Fruit fly (Drosophila melanogaster) whole organism, embryonic: ENCODE data around the gene dod.

Experiments
- Ada2b ChIP-seq: fragments of 200-800 bp; sonication (Bioruptor generic); IDR thresholded peaks from 2 replicates; pipeline ENCODE4 v1.3.6; 2022; ENCODE audit warnings: missing biosample characterization, missing genetic modification characterization
- CG10565 ChIP-seq: fragments of 200-800 bp; sonication (Bioruptor generic); optimal IDR thresholded peaks from 3 replicates; lab custom pipeline; 2016; ENCODE audit warnings: missing biosample characterization, mild to moderate bottlenecking, missing genetic modification characterization
- CG11723 ChIP-seq: fragments of 200-800 bp; sonication (Bioruptor generic); optimal IDR thresholded peaks from 2 replicates; lab custom pipeline; 2017; ENCODE audit warnings: missing biosample characterization, mild to moderate bottlenecking, missing genetic modification characterization
- CG12236 ChIP-seq: fragments of 200-800 bp; sonication (Bioruptor generic); optimal IDR thresholded peaks from 2 replicates; lab custom pipeline; 2016; ENCODE audit warnings: missing biosample characterization, missing genetic modification characterization
- CG13424 ChIP-seq: fragments of 200-800 bp; sonication (Bioruptor generic); optimal IDR thresholded peaks from 2 replicates; lab custom pipeline; 2019; ENCODE audit warnings: missing biosample characterization, mild to moderate bottlenecking, missing genetic modification characterization, moderate library complexity
- CG16815 ChIP-seq: fragments of 200-800 bp; sonication (Bioruptor generic); optimal IDR thresholded peaks from 3 replicates; lab custom pipeline; 2017; ENCODE audit warnings: missing biosample characterization, mild to moderate bottlenecking, missing genetic modification characterization
- CG17612 ChIP-seq: fragments of 200-800 bp; sonication (Bioruptor generic); IDR thresholded peaks from 2 replicates; pipeline ENCODE4 v1.3.6; 2022; ENCODE audit warnings: missing biosample characterization, missing genetic modification characterization
- CG1832 ChIP-seq: fragments of 200-800 bp; sonication (Bioruptor generic); optimal IDR thresholded peaks from 2 replicates; lab custom pipeline; 2017; ENCODE audit warnings: missing biosample characterization, mild to moderate bottlenecking, missing genetic modification characterization, inconsistent platforms
- CG18599 ChIP-seq: fragments of 200-800 bp; sonication (Bioruptor generic); optimal IDR thresholded peaks from 3 replicates; lab custom pipeline; 2017; ENCODE audit warnings: missing biosample characterization, missing genetic modification characterization, mild to moderate bottlenecking, moderate library complexity, missing genetic modification reagents
- CG31365 ChIP-seq: fragments of 200-800 bp; sonication (Bioruptor generic); optimal IDR thresholded peaks from 2 replicates; lab custom pipeline; 2018; ENCODE audit warnings: missing biosample characterization, mild to moderate bottlenecking, missing genetic modification characterization
- CG33213 ChIP-seq: fragments of 200-800 bp; sonication (Bioruptor generic); optimal IDR thresholded peaks from 3 replicates; lab custom pipeline; 2016; ENCODE audit warnings: missing biosample characterization, missing genetic modification characterization
- CG7786 ChIP-seq: fragments of 200-800 bp; sonication (Bioruptor generic); optimal IDR thresholded peaks from 2 replicates; lab custom pipeline; 2016; ENCODE audit warnings: missing biosample characterization, missing genetic modification characterization
- CG7928 ChIP-seq: fragments of 200-800 bp; sonication (Bioruptor generic); optimal IDR thresholded peaks from 2 replicates; lab custom pipeline; 2017; ENCODE audit warnings: missing biosample characterization, mild to moderate bottlenecking, missing genetic modification characterization
- CG8924 ChIP-seq: fragments of 200-800 bp; optimal IDR thresholded peaks from 3 replicates; lab custom pipeline; 2019; ENCODE audit warnings: missing biosample characterization, mild to moderate bottlenecking, missing genetic modification characterization, moderate library complexity
- CG8944 ChIP-seq: fragments of 200-800 bp; sonication (Bioruptor generic); optimal IDR thresholded peaks from 3 replicates; lab custom pipeline; 2016; ENCODE audit warnings: missing biosample characterization, missing genetic modification characterization
- Ets97D ChIP-seq: fragments of 200-800 bp; sonication (Bioruptor generic); optimal IDR thresholded peaks from 3 replicates; lab custom pipeline; 2016; ENCODE audit warnings: missing biosample characterization, missing genetic modification characterization
- Jarid2 ChIP-seq: fragments of 200-800 bp; sonication (Bioruptor generic); optimal IDR thresholded peaks from 3 replicates; lab custom pipeline; 2017; ENCODE audit warnings: mild to moderate bottlenecking, missing biosample characterization, missing genetic modification reagents, missing genetic modification characterization
- Neu2 ChIP-seq: fragments of 200-800 bp; sonication (Bioruptor generic); optimal IDR thresholded peaks from 3 replicates; lab custom pipeline; 2016; ENCODE audit warnings: missing biosample characterization, missing genetic modification characterization, borderline replicate concordance
- Nf-YC ChIP-seq: fragments of 200-800 bp; optimal IDR thresholded peaks from 3 replicates; lab custom pipeline; 2019; ENCODE audit warnings: missing biosample characterization, mild to moderate bottlenecking, missing genetic modification characterization, moderate library complexity
- NfI ChIP-seq: fragments of 200-800 bp; sonication (Bioruptor generic); optimal IDR thresholded peaks from 3 replicates; lab custom pipeline; 2018; ENCODE audit warnings: missing biosample characterization, mild to moderate bottlenecking, missing genetic modification characterization, moderate library complexity
- Oli ChIP-seq: fragments of 200-800 bp; sonication (Bioruptor generic); optimal IDR thresholded peaks from 2 replicates; lab custom pipeline; 2018; ENCODE audit warnings: missing biosample characterization, mild to moderate bottlenecking, missing genetic modification characterization, moderate library complexity
- Side ChIP-seq: fragments of 200-800 bp; sonication (Bioruptor generic); optimal IDR thresholded peaks from 2 replicates; lab custom pipeline; 2016; ENCODE audit warnings: missing biosample characterization, missing genetic modification characterization
- Sin3A ChIP-seq: fragments of >200 bp; optimal IDR thresholded peaks from 2 replicates; lab custom pipeline; 2018
- Vsx1 ChIP-seq: fragments of 200-800 bp; sonication (Bioruptor generic); optimal IDR thresholded peaks from 2 replicates; lab custom pipeline; 2017; ENCODE audit warnings: missing biosample characterization, mild to moderate bottlenecking, missing genetic modification characterization, missing genetic modification reagents
- ac ChIP-seq: fragments of 200-800 bp; sonication (Bioruptor generic); optimal IDR thresholded peaks from 3 replicates; lab custom pipeline; 2017; ENCODE audit warnings: missing biosample characterization, mild to moderate bottlenecking, missing genetic modification characterization
- al ChIP-seq: fragments of 200-800 bp; sonication (Bioruptor generic); IDR thresholded peaks from 2 replicates; pipeline ENCODE4 v1.3.6; 2022; ENCODE audit warnings: missing biosample characterization, missing genetic modification characterization
- caup ChIP-seq: fragments of 200-800 bp; sonication (Bioruptor generic); optimal IDR thresholded peaks from 3 replicates; lab custom pipeline; 2017; ENCODE audit warnings: missing biosample characterization, mild to moderate bottlenecking, missing genetic modification characterization, moderate library complexity; ENCODE audit not compliant: severe bottlenecking
- ci ChIP-seq: fragments of 200-800 bp; sonication (Bioruptor generic); IDR thresholded peaks from 3 replicates; pipeline ENCODE4 v1.3.6; 2022; ENCODE audit warnings: missing biosample characterization, missing genetic modification characterization
- crc ChIP-seq: fragments of 200-800 bp; sonication (Bioruptor generic); optimal IDR thresholded peaks from 2 replicates; lab custom pipeline; 2016; ENCODE audit warnings: missing biosample characterization, missing genetic modification characterization
- croc ChIP-seq: fragments of 200-800 bp; sonication (Bioruptor generic); conservative IDR thresholded peaks from 3 replicates; pipeline ENCODE4 v1.3.6; 2022; ENCODE audit warnings: missing biosample characterization, missing genetic modification characterization
- crp ChIP-seq, 2 experiments: fragments of 200-800 bp; sonication (Bioruptor generic); optimal IDR thresholded peaks; 2 replicates in 1 of 2; 3 replicates in 1 of 2; lab custom pipeline; 2017; ENCODE audit warnings: missing biosample characterization in 2 of 2, missing genetic modification characterization in 2 of 2, mild to moderate bottlenecking in 1 of 2, moderate library complexity in 1 of 2
- dmrt11E ChIP-seq: fragments of 200-800 bp; sonication (Bioruptor generic); optimal IDR thresholded peaks from 3 replicates; lab custom pipeline; 2018; ENCODE audit warnings: missing biosample characterization, mild to moderate bottlenecking, missing genetic modification characterization, moderate library complexity
- exex ChIP-seq: fragments of 200-800 bp; sonication (Bioruptor generic); optimal IDR thresholded peaks from 4 replicates; lab custom pipeline; 2018; ENCODE audit warnings: missing biosample characterization, mild to moderate bottlenecking, missing genetic modification characterization, moderate library complexity
- ftz-f1 ChIP-seq: fragments of 200-800 bp; sonication (Bioruptor generic); optimal IDR thresholded peaks from 2 replicates; lab custom pipeline; 2016; ENCODE audit warnings: missing biosample characterization, missing genetic modification characterization
- fu2 ChIP-seq: fragments of 200-800 bp; sonication (Bioruptor generic); optimal IDR thresholded peaks from 2 replicates; lab custom pipeline; 2016; ENCODE audit warnings: missing biosample characterization, missing genetic modification characterization
- grn ChIP-seq: fragments of 200-800 bp; sonication (Bioruptor generic); optimal IDR thresholded peaks from 3 replicates; lab custom pipeline; 2017; ENCODE audit warnings: missing biosample characterization, missing genetic modification characterization
- inv ChIP-seq: fragments of 200-800 bp; sonication (Bioruptor generic); IDR thresholded peaks from 2 replicates; pipeline ENCODE4 v1.3.6; 2022; ENCODE audit warnings: missing biosample characterization, missing genetic modification characterization; ENCODE audit not compliant: partially characterized antibody
- kni ChIP-seq: fragments of 200-800 bp; sonication (Bioruptor generic); optimal IDR thresholded peaks from 3 replicates; lab custom pipeline; 2017; ENCODE audit warnings: mild to moderate bottlenecking, missing biosample characterization, missing genetic modification reagents, missing genetic modification characterization
- mirr ChIP-seq: fragments of 200-800 bp; sonication (Bioruptor generic); optimal IDR thresholded peaks from 3 replicates; lab custom pipeline; 2018; ENCODE audit warnings: missing biosample characterization, mild to moderate bottlenecking, missing genetic modification characterization
- nmo ChIP-seq: fragments of 200-800 bp; sonication (Bioruptor generic); optimal IDR thresholded peaks from 2 replicates; lab custom pipeline; 2018; ENCODE audit warnings: missing biosample characterization, mild to moderate bottlenecking, missing genetic modification characterization, moderate library complexity
- pan ChIP-seq, 4 experiments: fragments of >200 bp in 3 of 4; fragments of 200-800 bp in 1 of 4; sonication (Bioruptor generic) in 1 of 4; optimal IDR thresholded peaks in 3 of 4; IDR thresholded peaks in 1 of 4; 2 replicates each; pipeline versions ENCODE4 v1.3.6 to Lab custom; 2017 to 2022; ENCODE audit warnings: missing biosample characterization in 2 of 4, missing genetic modification characterization in 2 of 4, mixed read lengths in 1 of 4
- peb ChIP-seq: fragments of 200-800 bp; sonication (Bioruptor generic); IDR thresholded peaks from 2 replicates; pipeline ENCODE4 v1.3.6; 2022; ENCODE audit warnings: missing biosample characterization, missing genetic modification characterization
- pfk ChIP-seq: fragments of 200-800 bp; sonication (Bioruptor generic); optimal IDR thresholded peaks from 2 replicates; lab custom pipeline; 2018; ENCODE audit warnings: missing biosample characterization, mild to moderate bottlenecking, missing genetic modification characterization, moderate library complexity
- prd ChIP-seq, 3 experiments: fragments of >200 bp in 2 of 3; fragments of 200-800 bp in 1 of 3; sonication (Bioruptor generic) in 1 of 3; optimal IDR thresholded peaks in 2 of 3; IDR thresholded peaks in 1 of 3; 2 replicates in 2 of 3; 3 replicates in 1 of 3; pipeline versions ENCODE4 v1.3.6 to Lab custom; 2017 to 2022; ENCODE audit warnings: missing biosample characterization in 1 of 3, missing genetic modification characterization in 1 of 3
- pzg ChIP-seq: fragments of 200-800 bp; sonication (Bioruptor generic); optimal IDR thresholded peaks from 3 replicates; lab custom pipeline; 2018; ENCODE audit warnings: missing biosample characterization, mild to moderate bottlenecking, missing genetic modification characterization, moderate library complexity
- shn ChIP-seq: fragments of 200-800 bp; sonication (Bioruptor generic); optimal IDR thresholded peaks from 3 replicates; lab custom pipeline; 2016; ENCODE audit warnings: missing biosample characterization, missing genetic modification characterization
- sug ChIP-seq: fragments of 200-800 bp; optimal IDR thresholded peaks from 2 replicates; lab custom pipeline; 2019; ENCODE audit warnings: missing biosample characterization, mild to moderate bottlenecking, missing genetic modification characterization, moderate library complexity
- trh ChIP-seq: fragments of 200-800 bp; sonication (Bioruptor generic); optimal IDR thresholded peaks from 2 replicates; lab custom pipeline; 2016; ENCODE audit warnings: missing biosample characterization, missing genetic modification characterization
- wdn ChIP-seq: fragments of 200-800 bp; sonication (Bioruptor generic); IDR thresholded peaks from 2 replicates; pipeline ENCODE4 v1.3.6; 2022; ENCODE audit warnings: missing biosample characterization, missing genetic modification characterization
- zen ChIP-seq: fragments of 200-800 bp; sonication (Bioruptor generic); optimal IDR thresholded peaks from 3 replicates; lab custom pipeline; 2018; ENCODE audit warnings: missing biosample characterization, mild to moderate bottlenecking, missing genetic modification characterization, moderate library complexity

Gene dod

dm6 chrX:21315852-21316251, 29.3 kb upstream of the dod start, which contains the start of gene Rpt6 (continued):
- TF ChIP-seq mirr (GFP tag; lab: Kevin White, UChicago): no peak
- TF ChIP-seq kni (GFP tag; lab: Kevin White, UChicago): no peak
- TF ChIP-seq CG33213 (GFP tag; lab: Kevin White, UChicago): peak; percentile 20
- TF ChIP-seq CG1832 (GFP tag; lab: Kevin White, UChicago): no peak
- TF ChIP-seq pfk (GFP tag; lab: Kevin White, UChicago): no peak
- no peak for TF ChIP-seq peb
- TF ChIP-seq Side (GFP tag; lab: Kevin White, UChicago): no peak
- no peak for TF ChIP-seq caup
- no peak for TF ChIP-seq trh (GFP tag; lab: Kevin White, UChicago)
- no peak for TF ChIP-seq crp (GFP tag; optimal IDR thresholded peaks at IDR 0.05; lab: Kevin White, UChicago)
- TF ChIP-seq inv (GFP tag; lab: Robert Waterston, UW): peak; percentile 67
- no peak for TF ChIP-seq CG31365
- TF ChIP-seq shn (GFP tag; lab: Kevin White, UChicago): no peak
- TF ChIP-seq Vsx1: no peak
- no peak for TF ChIP-seq CG7928
- peak; percentile 39 for TF ChIP-seq Ets97D (GFP tag; lab: Kevin White, UChicago)
- no peak for TF ChIP-seq CG13424 (tag; lab: Kevin White, UChicago)
- TF ChIP-seq exex: no peak
- TF ChIP-seq sug (tag; lab: Kevin White, UChicago): no peak
- no peak for TF ChIP-seq NfI (GFP tag; lab: Kevin White, UChicago)
- no peak for TF ChIP-seq CG16815 (GFP tag; lab: Kevin White, UChicago)
- TF ChIP-seq ac: no peak
- TF ChIP-seq CG11723 (GFP tag; lab: Kevin White, UChicago): no peak
- no peak for TF ChIP-seq croc
- no peak for TF ChIP-seq fu2 (GFP tag; lab: Kevin White, UChicago)
- TF ChIP-seq grn (GFP tag; lab: Kevin White, UChicago): no peak
- TF ChIP-seq zen (tag; lab: Kevin White, UChicago): no peak
- TF ChIP-seq wdn: no peak
- TF ChIP-seq pan (optimal IDR thresholded peaks at IDR 0.05; lab: Kevin White, UChicago): no peak
- TF ChIP-seq pan (GFP tag; optimal IDR thresholded peaks at IDR 0.05 in 1 of 2, IDR thresholded peaks at IDR 0.05 in 1 of 2): no peak
- TF ChIP-seq prd (optimal IDR thresholded peaks at IDR 0.05; lab: Kevin White, UChicago): no peak
- TF ChIP-seq prd (GFP tag; IDR thresholded peaks at IDR 0.05; lab: Robert Waterston, UW): no peak
- TF ChIP-seq CG8924: peak; percentile 4
- no peak for TF ChIP-seq Oli
- TF ChIP-seq CG8944 (GFP tag; lab: Kevin White, UChicago): no peak
- TF ChIP-seq al (GFP tag; lab: Robert Waterston, UW): no peak
- peak; percentile 7 for TF ChIP-seq Sin3A (lab: Kevin White, UChicago)
- TF ChIP-seq Neu2 (GFP tag; lab: Kevin White, UChicago): no peak
- no peak for TF ChIP-seq CG7786 (GFP tag; lab: Kevin White, UChicago)
- no peak for TF ChIP-seq ftz-f1 (GFP tag; lab: Kevin White, UChicago)
- no peak for TF ChIP-seq dmrt11E
- TF ChIP-seq Ada2b: no peak
- TF ChIP-seq CG12236 (GFP tag; lab: Kevin White, UChicago): no peak
- TF ChIP-seq CG18599 (GFP tag; lab: Kevin White, UChicago): no peak
- TF ChIP-seq Nf-YC: no peak
- TF ChIP-seq pzg (GFP tag; lab: Kevin White, UChicago): peak; percentile 80
- TF ChIP-seq ci (GFP tag; lab: Robert Waterston, UW): no peak
- TF ChIP-seq nmo (GFP tag; lab: Kevin White, UChicago): peak; percentile 31
- TF ChIP-seq Jarid2 (GFP tag; lab: Kevin White, UChicago): no peak
- TF ChIP-seq CG17612 (GFP tag; lab: Robert Waterston, UW): no peak
- TF ChIP-seq CG10565 (GFP tag; lab: Kevin White, UChicago): no peak
- TF ChIP-seq crc (GFP tag; lab: Kevin White, UChicago): no peak
